Fruit fly (Drosophila melanogaster) whole organism, embryonic: ENCODE measurements around the gene CG10802.

Experiments used
- B-H1 ChIP-seq: fragments of 200-800 bp; sonication (Bioruptor generic); IDR thresholded peaks from 3 replicates; pipeline ENCODE4 v1.3.6; 2022; ENCODE audit warnings: missing biosample characterization, missing genetic modification characterization
- Blimp-1 ChIP-seq: fragments of 200-800 bp; sonication (Bioruptor generic); optimal IDR thresholded peaks from 3 replicates; lab custom pipeline; 2018; ENCODE audit warnings: missing biosample characterization, missing genetic modification characterization, mild to moderate bottlenecking, moderate library complexity, missing genetic modification reagents
- BtbVII ChIP-seq: fragments of 200-800 bp; sonication (Bioruptor generic); optimal IDR thresholded peaks from 3 replicates; lab custom pipeline; 2017; ENCODE audit warnings: missing biosample characterization, mild to moderate bottlenecking, missing genetic modification characterization
- CG13287 ChIP-seq: fragments of 200-800 bp; sonication (Bioruptor generic); IDR thresholded peaks from 2 replicates; pipeline ENCODE4 v1.3.6; 2022; ENCODE audit warnings: missing biosample characterization, missing genetic modification characterization; ENCODE audit not compliant: partially characterized antibody
- CG14441 ChIP-seq: fragments of 200-800 bp; sonication (Bioruptor generic); IDR thresholded peaks from 2 replicates; pipeline ENCODE4 v1.3.6; 2022; ENCODE audit warnings: missing biosample characterization, missing genetic modification characterization
- CG15269 ChIP-seq: fragments of 200-800 bp; sonication (Bioruptor generic); optimal IDR thresholded peaks from 2 replicates; lab custom pipeline; 2018; ENCODE audit warnings: missing biosample characterization, mild to moderate bottlenecking, missing genetic modification characterization, moderate library complexity
- CG17829 ChIP-seq: fragments of 200-800 bp; optimal IDR thresholded peaks from 2 replicates; lab custom pipeline; 2019; ENCODE audit warnings: missing biosample characterization, mild to moderate bottlenecking, missing genetic modification characterization, moderate library complexity
- CG2120 ChIP-seq: fragments of 200-800 bp; sonication (Bioruptor generic); optimal IDR thresholded peaks from 3 replicates; lab custom pipeline; 2016; ENCODE audit warnings: missing biosample characterization, missing genetic modification characterization
- CG30403 ChIP-seq: fragments of 200-800 bp; sonication (Bioruptor generic); optimal IDR thresholded peaks from 3 replicates; lab custom pipeline; 2016; ENCODE audit warnings: missing biosample characterization, missing genetic modification characterization
- CG33213 ChIP-seq: fragments of 200-800 bp; sonication (Bioruptor generic); optimal IDR thresholded peaks from 3 replicates; lab custom pipeline; 2016; ENCODE audit warnings: missing biosample characterization, missing genetic modification characterization
- CG33557 ChIP-seq: fragments of 200-800 bp; sonication (Bioruptor generic); optimal IDR thresholded peaks from 2 replicates; lab custom pipeline; 2019; ENCODE audit warnings: missing biosample characterization, mild to moderate bottlenecking, missing genetic modification characterization, moderate library complexity
- CG34376 ChIP-seq: fragments of 200-800 bp; sonication (Bioruptor generic); optimal IDR thresholded peaks from 2 replicates; lab custom pipeline; 2018; ENCODE audit warnings: missing biosample characterization, mild to moderate bottlenecking, missing genetic modification characterization
- CG4707 ChIP-seq: fragments of 200-800 bp; sonication (Bioruptor generic); optimal IDR thresholded peaks from 2 replicates; lab custom pipeline; 2018; ENCODE audit warnings: missing biosample characterization, mild to moderate bottlenecking, missing genetic modification characterization, moderate library complexity
- CG6813 ChIP-seq: fragments of 200-800 bp; sonication (Bioruptor generic); optimal IDR thresholded peaks from 2 replicates; lab custom pipeline; 2017; ENCODE audit warnings: missing biosample characterization, missing genetic modification characterization, mild to moderate bottlenecking, moderate library complexity, missing genetic modification reagents
- CG7839 ChIP-seq: fragments of 200-800 bp; sonication (Bioruptor generic); optimal IDR thresholded peaks from 3 replicates; lab custom pipeline; 2018; ENCODE audit warnings: missing biosample characterization, mild to moderate bottlenecking, missing genetic modification characterization, moderate library complexity
- CG8290 ChIP-seq, 3 experiments: fragments of 200-800 bp; sonication (Bioruptor generic); optimal IDR thresholded peaks; 2 replicates each; lab custom pipeline; 2016 to 2019; ENCODE audit warnings: missing biosample characterization in 3 of 3, missing genetic modification characterization in 3 of 3, mild to moderate bottlenecking in 2 of 3, moderate library complexity in 1 of 3
- CG9609 ChIP-seq: fragments of 200-800 bp; sonication (Bioruptor generic); optimal IDR thresholded peaks from 3 replicates; lab custom pipeline; 2016; ENCODE audit warnings: missing biosample characterization, missing genetic modification characterization
- CG9727 ChIP-seq: fragments of 200-800 bp; sonication (Bioruptor generic); optimal IDR thresholded peaks from 3 replicates; lab custom pipeline; 2017; ENCODE audit warnings: missing biosample characterization, mild to moderate bottlenecking, missing genetic modification characterization
- CG9797 ChIP-seq: fragments of 200-800 bp; sonication (Bioruptor generic); optimal IDR thresholded peaks from 3 replicates; lab custom pipeline; 2018; ENCODE audit warnings: missing biosample characterization, mild to moderate bottlenecking, missing genetic modification characterization
- Dbx ChIP-seq: fragments of 200-800 bp; sonication (Bioruptor generic); IDR thresholded peaks from 3 replicates; pipeline ENCODE4 v1.3.6; 2022; ENCODE audit warnings: missing biosample characterization, missing genetic modification characterization
- Dek ChIP-seq: fragments of 200-800 bp; sonication (Bioruptor generic); optimal IDR thresholded peaks from 3 replicates; lab custom pipeline; 2019; ENCODE audit warnings: missing biosample characterization, mild to moderate bottlenecking, missing genetic modification characterization, moderate library complexity
- Eip74EF ChIP-seq, 2 experiments: fragments of 200-800 bp in 1 of 2; fragments of >200 bp in 1 of 2; sonication (Bioruptor generic) in 1 of 2; optimal IDR thresholded peaks; 2 replicates each; lab custom pipeline; 2017 to 2019; ENCODE audit warnings: missing biosample characterization in 2 of 2, missing genetic modification characterization in 2 of 2, mild to moderate bottlenecking in 1 of 2, moderate library complexity in 1 of 2
- Ets97D ChIP-seq: fragments of 200-800 bp; sonication (Bioruptor generic); optimal IDR thresholded peaks from 3 replicates; lab custom pipeline; 2016; ENCODE audit warnings: missing biosample characterization, missing genetic modification characterization
- Jarid2 ChIP-seq: fragments of 200-800 bp; sonication (Bioruptor generic); optimal IDR thresholded peaks from 3 replicates; lab custom pipeline; 2017; ENCODE audit warnings: mild to moderate bottlenecking, missing biosample characterization, missing genetic modification reagents, missing genetic modification characterization
- MBD-R2 ChIP-seq: fragments of 200-800 bp; sonication (Bioruptor generic); IDR thresholded peaks from 2 replicates; pipeline ENCODE4 v1.3.6; 2022; ENCODE audit warnings: missing biosample characterization, missing genetic modification characterization
- Nf-YA ChIP-seq: fragments of 200-800 bp; sonication (Bioruptor generic); IDR thresholded peaks from 2 replicates; pipeline ENCODE4 v1.3.6; 2022; ENCODE audit warnings: missing biosample characterization, missing genetic modification characterization
- Stat92E ChIP-seq, 3 experiments: fragments of >200 bp in 2 of 3; fragments of 200-800 bp in 1 of 3; sonication (Bioruptor generic) in 1 of 3; optimal IDR thresholded peaks; 2 replicates each; lab custom pipeline; 2017 to 2019; ENCODE audit warnings: missing biosample characterization in 3 of 3, missing genetic modification characterization in 3 of 3, mild to moderate bottlenecking in 1 of 3, moderate library complexity in 1 of 3
- Taf1 ChIP-seq: fragments of 200-800 bp; sonication (Bioruptor generic); IDR thresholded peaks from 2 replicates; pipeline ENCODE4 v1.3.6; 2022; ENCODE audit warnings: missing biosample characterization, missing genetic modification characterization
- ac ChIP-seq: fragments of 200-800 bp; sonication (Bioruptor generic); optimal IDR thresholded peaks from 3 replicates; lab custom pipeline; 2017; ENCODE audit warnings: missing biosample characterization, mild to moderate bottlenecking, missing genetic modification characterization
- ato ChIP-seq: fragments of 200-800 bp; sonication (Bioruptor generic); IDR thresholded peaks from 2 replicates; pipeline ENCODE4 v1.3.6; 2022; ENCODE audit warnings: missing biosample characterization, missing genetic modification characterization; ENCODE audit not compliant: partially characterized antibody
- bcd ChIP-seq: fragments of 200-800 bp; sonication (Bioruptor generic); optimal IDR thresholded peaks from 2 replicates; lab custom pipeline; 2017; ENCODE audit warnings: missing biosample characterization, mild to moderate bottlenecking, missing genetic modification characterization
- cas ChIP-seq: fragments of 200-800 bp; sonication (Bioruptor generic); IDR thresholded peaks from 2 replicates; pipeline ENCODE4 v1.3.6; 2022; ENCODE audit warnings: missing biosample characterization, missing genetic modification characterization
- cg ChIP-seq: fragments of 200-800 bp; sonication (Bioruptor generic); optimal IDR thresholded peaks from 3 replicates; lab custom pipeline; 2019; ENCODE audit warnings: missing biosample characterization, mild to moderate bottlenecking, missing genetic modification characterization, moderate library complexity
- chinmo ChIP-seq: fragments of 200-800 bp; sonication (Bioruptor generic); IDR thresholded peaks from 4 replicates; pipeline ENCODE4 v1.3.6; 2022; ENCODE audit warnings: missing biosample characterization, missing genetic modification characterization; ENCODE audit not compliant: partially characterized antibody
- corto ChIP-seq: fragments of 200-800 bp; sonication (Bioruptor generic); optimal IDR thresholded peaks from 2 replicates; lab custom pipeline; 2016; ENCODE audit warnings: missing biosample characterization, mild to moderate bottlenecking, missing genetic modification characterization, moderate library complexity
- croc ChIP-seq: fragments of 200-800 bp; sonication (Bioruptor generic); conservative IDR thresholded peaks from 3 replicates; pipeline ENCODE4 v1.3.6; 2022; ENCODE audit warnings: missing biosample characterization, missing genetic modification characterization
- crol ChIP-seq: fragments of 200-800 bp; sonication (Bioruptor generic); IDR thresholded peaks from 2 replicates; pipeline ENCODE4 v1.3.6; 2022; ENCODE audit warnings: missing biosample characterization, missing genetic modification characterization
- exex ChIP-seq: fragments of 200-800 bp; sonication (Bioruptor generic); optimal IDR thresholded peaks from 4 replicates; lab custom pipeline; 2018; ENCODE audit warnings: missing biosample characterization, mild to moderate bottlenecking, missing genetic modification characterization, moderate library complexity
- eyg ChIP-seq: fragments of 200-800 bp; sonication (Bioruptor generic); optimal IDR thresholded peaks from 3 replicates; lab custom pipeline; 2016; ENCODE audit warnings: missing biosample characterization, missing genetic modification characterization
- fd64A ChIP-seq: fragments of 200-800 bp; sonication (Bioruptor generic); optimal IDR thresholded peaks from 3 replicates; lab custom pipeline; 2018; ENCODE audit warnings: missing biosample characterization, mild to moderate bottlenecking, missing genetic modification characterization
- gce ChIP-seq: fragments of 200-800 bp; sonication (Bioruptor generic); IDR thresholded peaks from 3 replicates; pipeline ENCODE4 v1.3.6; 2022; ENCODE audit warnings: missing biosample characterization, missing genetic modification characterization
- p53 ChIP-seq: fragments of 200-800 bp; sonication (Bioruptor generic); optimal IDR thresholded peaks from 2 replicates; lab custom pipeline; 2016; ENCODE audit warnings: missing biosample characterization, missing genetic modification characterization
- prd ChIP-seq, 3 experiments: fragments of >200 bp in 2 of 3; fragments of 200-800 bp in 1 of 3; sonication (Bioruptor generic) in 1 of 3; optimal IDR thresholded peaks in 2 of 3; IDR thresholded peaks in 1 of 3; 2 replicates in 2 of 3; 3 replicates in 1 of 3; pipeline versions ENCODE4 v1.3.6 to Lab custom; 2017 to 2022; ENCODE audit warnings: missing biosample characterization in 1 of 3, missing genetic modification characterization in 1 of 3
- sd ChIP-seq: fragments of 200-800 bp; sonication (Bioruptor generic); optimal IDR thresholded peaks from 3 replicates; lab custom pipeline; 2018; ENCODE audit warnings: missing biosample characterization, mild to moderate bottlenecking, missing genetic modification characterization, moderate library complexity
- tin ChIP-seq: fragments of 200-800 bp; sonication (Bioruptor generic); optimal IDR thresholded peaks from 3 replicates; lab custom pipeline; 2016; ENCODE audit warnings: missing biosample characterization, missing genetic modification characterization
- ttk ChIP-seq: fragments of 200-800 bp; sonication (Bioruptor generic); IDR thresholded peaks from 2 replicates; pipeline ENCODE4 v2.1.2; 2022; ENCODE audit warnings: missing biosample characterization, missing genetic modification characterization

CG10802 gene

DNA sequence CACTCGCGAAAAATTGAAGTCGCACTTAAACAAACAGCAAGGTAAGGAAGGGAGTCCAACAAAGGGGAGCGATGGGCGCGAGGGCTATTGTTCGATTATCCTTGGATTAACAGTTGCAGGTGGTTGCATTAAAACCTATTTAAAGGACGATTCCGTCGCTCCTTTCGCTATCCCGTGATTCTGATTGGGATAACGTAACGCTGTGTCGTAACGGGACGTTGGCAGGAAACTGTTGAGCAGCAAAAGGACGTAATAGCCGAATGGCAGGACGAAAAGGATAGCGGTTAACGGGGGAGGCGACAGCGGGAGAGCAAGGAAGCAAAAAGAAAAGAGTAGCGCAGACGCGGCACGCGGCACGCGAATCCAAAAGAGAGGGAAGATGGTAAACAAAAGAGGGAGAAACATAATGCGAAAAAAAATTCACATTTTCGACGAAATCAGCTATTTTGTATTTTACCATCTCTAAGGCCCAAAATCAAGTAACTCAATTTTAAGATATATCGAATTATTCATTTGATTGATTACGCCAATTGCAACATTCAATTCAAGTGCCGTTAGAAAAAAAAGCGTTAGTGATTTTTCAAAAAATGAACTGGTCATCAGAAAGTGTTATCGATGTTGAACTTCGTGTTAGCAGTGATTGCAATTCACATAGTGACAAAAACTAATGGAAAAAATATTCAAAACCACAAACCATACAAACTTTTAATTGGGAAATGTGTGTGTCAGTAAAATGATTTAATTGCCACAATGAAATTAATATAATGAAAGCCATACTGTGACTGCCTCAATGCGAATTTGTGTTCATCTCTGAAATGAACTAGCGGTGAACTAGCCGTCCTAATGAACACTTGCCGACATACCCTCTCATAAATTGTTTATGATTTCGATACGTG is at the start of gene CG10802, which contains the start of gene CG10804 (continued):
- TF ChIP-seq chinmo (GFP tag; lab: Robert Waterston, UW): no peak
- no peak for TF ChIP-seq ac (GFP tag; lab: Kevin White, UChicago)
- TF ChIP-seq fd64A: no peak
- peak; percentile 17 for TF ChIP-seq CG33557 (GFP tag; lab: Kevin White, UChicago)
- TF ChIP-seq bcd (GFP tag; lab: Kevin White, UChicago): peak; percentile 56
- TF ChIP-seq eyg (GFP tag; lab: Kevin White, UChicago): peak; percentile 38
- peak; percentile 45 for TF ChIP-seq CG9797 (GFP tag; lab: Kevin White, UChicago)
- TF ChIP-seq B-H1 (GFP tag; lab: Robert Waterston, UW): peak; percentile 79
- peak; percentile 81 for TF ChIP-seq CG33213 (GFP tag; lab: Kevin White, UChicago)
- no peak for TF ChIP-seq Jarid2 (GFP tag; lab: Kevin White, UChicago)
- no peak for TF ChIP-seq cg
- peak; percentile 85 for TF ChIP-seq CG14441 (GFP tag; lab: Robert Waterston, UW)
- TF ChIP-seq Nf-YA (GFP tag; lab: Robert Waterston, UW): 0 out of 2 replicates have a peak, but pooled peaks have one; percentile 35
- peak; percentile 84 for TF ChIP-seq MBD-R2 (GFP tag; lab: Robert Waterston, UW)
- TF ChIP-seq CG8290 (GFP tag; optimal IDR thresholded peaks at IDR 0.05; lab: Kevin White, UChicago): peak; percentile 81
- TF ChIP-seq CG8290 (tag; optimal IDR thresholded peaks at IDR 0.05; lab: Kevin White, UChicago): no peak
- TF ChIP-seq CG17829: peak; percentile 72
- peak; percentile 63 for TF ChIP-seq croc
- peak; percentile 52 for TF ChIP-seq p53 (GFP tag; lab: Kevin White, UChicago)
- TF ChIP-seq prd (optimal IDR thresholded peaks at IDR 0.05; lab: Kevin White, UChicago): no peak
- peak; percentile 91 for TF ChIP-seq prd (GFP tag; IDR thresholded peaks at IDR 0.05; lab: Robert Waterston, UW)
- TF ChIP-seq CG6813 (GFP tag; lab: Kevin White, UChicago): no peak
- 0 out of 2 replicates have a peak, but pooled peaks have one; percentile 18 for TF ChIP-seq crol (GFP tag; lab: Robert Waterston, UW)
- peak; percentile 22 for TF ChIP-seq BtbVII (GFP tag; lab: Kevin White, UChicago)
- no peak for TF ChIP-seq CG34376
- TF ChIP-seq Blimp-1 (GFP tag; lab: Kevin White, UChicago): peak; percentile 56
- peak; percentile 83 for TF ChIP-seq Dbx (GFP tag; lab: Robert Waterston, UW)
- TF ChIP-seq cas (GFP tag; lab: Robert Waterston, UW): peak; percentile 62
- TF ChIP-seq gce (GFP tag; lab: Robert Waterston, UW): peak; percentile 54; the same call in 1 of the 3 replicates
- peak; percentile 73 for TF ChIP-seq tin (GFP tag; lab: Kevin White, UChicago)
- TF ChIP-seq CG15269: no peak
- TF ChIP-seq CG30403 (GFP tag; lab: Kevin White, UChicago): peak; percentile 89
- peak; percentile 38 for TF ChIP-seq exex (tag; lab: Kevin White, UChicago)
- TF ChIP-seq Dek: peak; percentile 58
- no peak for TF ChIP-seq CG4707 (GFP tag; lab: Kevin White, UChicago)
- no peak for TF ChIP-seq ato (GFP tag; lab: Robert Waterston, UW)
- TF ChIP-seq sd: peak; percentile 48
- TF ChIP-seq Taf1 (GFP tag; lab: Robert Waterston, UW): peak; percentile 79
- peak; percentile 78 for TF ChIP-seq CG13287 (GFP tag; lab: Robert Waterston, UW)
- no peak for TF ChIP-seq Stat92E (GFP tag; optimal IDR thresholded peaks at IDR 0.05; lab: Kevin White, UChicago)
- TF ChIP-seq Ets97D (GFP tag; lab: Kevin White, UChicago): peak; percentile 69
- TF ChIP-seq CG2120: peak; percentile 92
- TF ChIP-seq CG9727 (GFP tag; lab: Kevin White, UChicago): peak; percentile 72
- TF ChIP-seq CG9609 (GFP tag; lab: Kevin White, UChicago): peak; percentile 79
- no peak for TF ChIP-seq Eip74EF (GFP tag; optimal IDR thresholded peaks at IDR 0.05; lab: Kevin White, UChicago)
- TF ChIP-seq ttk (GFP tag; lab: Robert Waterston, UW): peak; percentile 90
- no peak for TF ChIP-seq CG7839 (tag; lab: Kevin White, UChicago)
- no peak for TF ChIP-seq corto
